Fruit fly (Drosophila melanogaster) whole organism, embryonic: ENCODE results near the gene Col4a1.
A peak's percentile ranks its signal among the peaks of the same experiment; 100 is the strongest.

Experiments
- Atf-2 ChIP-seq: fragments of 200-800 bp; sonication (Bioruptor generic); optimal IDR thresholded peaks from 2 replicates; lab custom pipeline; 2016; ENCODE audit warnings: missing biosample characterization, missing genetic modification characterization
- BEAF-32 ChIP-seq: fragments of 200-800 bp; sonication (Bioruptor generic); optimal IDR thresholded peaks from 3 replicates; lab custom pipeline; 2017; ENCODE audit warnings: missing biosample characterization, missing genetic modification characterization, mild to moderate bottlenecking, moderate library complexity, missing genetic modification reagents
- C15 ChIP-seq: fragments of 200-800 bp; sonication (Bioruptor generic); IDR thresholded peaks from 3 replicates; pipeline ENCODE4 v1.3.6; 2022; ENCODE audit warnings: missing biosample characterization, missing genetic modification characterization
- CG10431 ChIP-seq: fragments of 200-800 bp; sonication (Bioruptor generic); optimal IDR thresholded peaks from 3 replicates; lab custom pipeline; 2018; ENCODE audit warnings: missing biosample characterization, mild to moderate bottlenecking, missing genetic modification characterization
- CG10654 ChIP-seq: fragments of 200-800 bp; sonication (Bioruptor generic); optimal IDR thresholded peaks from 2 replicates; lab custom pipeline; 2016; ENCODE audit warnings: missing biosample characterization, missing genetic modification characterization
- CG12155 ChIP-seq: fragments of 200-800 bp; sonication (Bioruptor generic); optimal IDR thresholded peaks from 3 replicates; lab custom pipeline; 2016; ENCODE audit warnings: missing biosample characterization, missing genetic modification characterization
- CG12744 ChIP-seq: fragments of 200-800 bp; sonication (Bioruptor generic); optimal IDR thresholded peaks from 2 replicates; lab custom pipeline; 2016; ENCODE audit warnings: missing biosample characterization, missing genetic modification characterization
- CG14667 ChIP-seq: fragments of 200-800 bp; sonication (Bioruptor generic); IDR thresholded peaks from 2 replicates; pipeline ENCODE4 v1.3.6; 2022; ENCODE audit warnings: missing biosample characterization, missing genetic modification characterization
- CG1529 ChIP-seq: fragments of 200-800 bp; sonication (Bioruptor generic); optimal IDR thresholded peaks from 3 replicates; lab custom pipeline; 2018; ENCODE audit warnings: missing biosample characterization, missing genetic modification characterization
- CG16779 ChIP-seq: fragments of 200-800 bp; sonication (Bioruptor generic); IDR thresholded peaks from 2 replicates; pipeline ENCODE4 v1.3.6; 2022; ENCODE audit warnings: missing biosample characterization, missing genetic modification characterization
- CG17829 ChIP-seq: fragments of 200-800 bp; optimal IDR thresholded peaks from 2 replicates; lab custom pipeline; 2019; ENCODE audit warnings: missing biosample characterization, mild to moderate bottlenecking, missing genetic modification characterization, moderate library complexity
- CG32532 ChIP-seq: fragments of 200-800 bp; sonication (Bioruptor generic); IDR thresholded peaks from 2 replicates; pipeline ENCODE4 v1.3.6; 2022; ENCODE audit warnings: missing biosample characterization, missing genetic modification characterization
- CG32767 ChIP-seq: fragments of 200-800 bp; sonication (Bioruptor generic); IDR thresholded peaks from 2 replicates; pipeline ENCODE4 v1.3.6; 2022; ENCODE audit warnings: missing biosample characterization, missing genetic modification characterization
- CG4820 ChIP-seq: fragments of 200-800 bp; sonication (Bioruptor generic); optimal IDR thresholded peaks from 3 replicates; lab custom pipeline; 2016; ENCODE audit warnings: missing biosample characterization, missing genetic modification characterization
- CG6683 ChIP-seq: fragments of 200-800 bp; sonication (Bioruptor generic); optimal IDR thresholded peaks from 2 replicates; lab custom pipeline; 2017; ENCODE audit warnings: missing biosample characterization, mild to moderate bottlenecking, missing genetic modification characterization, missing genetic modification reagents
- CG6765 ChIP-seq: fragments of 200-800 bp; sonication (Bioruptor generic); optimal IDR thresholded peaks from 3 replicates; lab custom pipeline; 2017; ENCODE audit warnings: missing biosample characterization, mild to moderate bottlenecking, missing genetic modification characterization
- CG7786 ChIP-seq: fragments of 200-800 bp; sonication (Bioruptor generic); optimal IDR thresholded peaks from 2 replicates; lab custom pipeline; 2016; ENCODE audit warnings: missing biosample characterization, missing genetic modification characterization
- CG8089 ChIP-seq: fragments of 200-800 bp; sonication (Bioruptor generic); optimal IDR thresholded peaks from 3 replicates; lab custom pipeline; 2016; ENCODE audit warnings: missing biosample characterization, missing genetic modification characterization
- CG9609 ChIP-seq: fragments of 200-800 bp; sonication (Bioruptor generic); optimal IDR thresholded peaks from 3 replicates; lab custom pipeline; 2016; ENCODE audit warnings: missing biosample characterization, missing genetic modification characterization
- CoRest ChIP-seq: fragments of 200-800 bp; sonication (Bioruptor generic); optimal IDR thresholded peaks from 3 replicates; lab custom pipeline; 2018; ENCODE audit warnings: missing biosample characterization, mild to moderate bottlenecking, missing genetic modification characterization, moderate library complexity
- Elba2 ChIP-seq: fragments of 200-800 bp; sonication (Bioruptor generic); optimal IDR thresholded peaks from 3 replicates; lab custom pipeline; 2016; ENCODE audit warnings: missing biosample characterization, missing genetic modification characterization
- Ets97D ChIP-seq: fragments of 200-800 bp; sonication (Bioruptor generic); optimal IDR thresholded peaks from 3 replicates; lab custom pipeline; 2016; ENCODE audit warnings: missing biosample characterization, missing genetic modification characterization
- GATAe ChIP-seq: fragments of 200-800 bp; sonication (Bioruptor generic); conservative IDR thresholded peaks from 2 replicates; pipeline ENCODE4 v1.3.6; 2022; ENCODE audit warnings: missing biosample characterization, missing genetic modification characterization
- HmgD ChIP-seq: fragments of 200-800 bp; sonication (Bioruptor generic); optimal IDR thresholded peaks from 3 replicates; lab custom pipeline; 2016; ENCODE audit warnings: missing biosample characterization, missing genetic modification characterization
- Kr ChIP-seq: fragments of 200-800 bp; sonication (Bioruptor generic); optimal IDR thresholded peaks from 2 replicates; lab custom pipeline; 2017; ENCODE audit warnings: missing biosample characterization, mild to moderate bottlenecking, missing genetic modification characterization
- Lim3 ChIP-seq: fragments of 200-800 bp; sonication (Bioruptor generic); IDR thresholded peaks from 2 replicates; pipeline ENCODE4 v1.3.6; 2022; ENCODE audit warnings: missing biosample characterization, missing genetic modification characterization
- MESR4 ChIP-seq: fragments of 200-800 bp; sonication (Bioruptor generic); optimal IDR thresholded peaks from 2 replicates; lab custom pipeline; 2018; ENCODE audit warnings: missing biosample characterization, mild to moderate bottlenecking, missing genetic modification characterization, moderate library complexity
- NC2β ChIP-seq: fragments of 200-800 bp; sonication (Bioruptor generic); optimal IDR thresholded peaks from 2 replicates; lab custom pipeline; 2016; ENCODE audit warnings: missing biosample characterization, missing genetic modification characterization
- PHDP ChIP-seq: fragments of 200-800 bp; sonication (Bioruptor generic); optimal IDR thresholded peaks from 3 replicates; lab custom pipeline; 2018; ENCODE audit warnings: missing biosample characterization, mild to moderate bottlenecking, missing genetic modification characterization, moderate library complexity
- Stat92E ChIP-seq, 3 experiments: fragments of >200 bp in 2 of 3; fragments of 200-800 bp in 1 of 3; sonication (Bioruptor generic) in 1 of 3; optimal IDR thresholded peaks; 2 replicates each; lab custom pipeline; 2017 to 2019; ENCODE audit warnings: missing biosample characterization in 3 of 3, missing genetic modification characterization in 3 of 3, mild to moderate bottlenecking in 1 of 3, moderate library complexity in 1 of 3
- bowl ChIP-seq: fragments of 200-800 bp; sonication (Bioruptor generic); IDR thresholded peaks from 2 replicates; pipeline ENCODE4 v1.3.6; 2022; ENCODE audit warnings: missing biosample characterization, missing genetic modification characterization
- btn ChIP-seq: fragments of 200-800 bp; sonication (Bioruptor generic); optimal IDR thresholded peaks from 2 replicates; lab custom pipeline; 2016; ENCODE audit warnings: missing biosample characterization, missing genetic modification characterization
- cato ChIP-seq: fragments of 200-800 bp; sonication (Bioruptor generic); optimal IDR thresholded peaks from 2 replicates; lab custom pipeline; 2016; ENCODE audit warnings: missing biosample characterization, missing genetic modification characterization, borderline replicate concordance
- cg ChIP-seq: fragments of 200-800 bp; sonication (Bioruptor generic); optimal IDR thresholded peaks from 3 replicates; lab custom pipeline; 2019; ENCODE audit warnings: missing biosample characterization, mild to moderate bottlenecking, missing genetic modification characterization, moderate library complexity
- chif ChIP-seq, 2 experiments: fragments of 200-800 bp; sonication (Bioruptor generic); optimal IDR thresholded peaks; 3 replicates each; lab custom pipeline; 2016; ENCODE audit warnings: missing biosample characterization in 2 of 2, missing genetic modification characterization in 2 of 2
- dmrt11E ChIP-seq: fragments of 200-800 bp; sonication (Bioruptor generic); optimal IDR thresholded peaks from 3 replicates; lab custom pipeline; 2018; ENCODE audit warnings: missing biosample characterization, mild to moderate bottlenecking, missing genetic modification characterization, moderate library complexity
- fd96Cb ChIP-seq: fragments of 200-800 bp; sonication (Bioruptor generic); optimal IDR thresholded peaks from 2 replicates; lab custom pipeline; 2018; ENCODE audit warnings: missing biosample characterization, mild to moderate bottlenecking, missing genetic modification characterization, moderate library complexity
- gcm ChIP-seq: fragments of 200-800 bp; sonication (Bioruptor generic); optimal IDR thresholded peaks from 2 replicates; lab custom pipeline; 2019; ENCODE audit warnings: missing biosample characterization, mild to moderate bottlenecking, missing genetic modification characterization, moderate library complexity
- jing ChIP-seq: fragments of 200-800 bp; sonication (Bioruptor generic); optimal IDR thresholded peaks from 2 replicates; lab custom pipeline; 2018; ENCODE audit warnings: missing biosample characterization, mild to moderate bottlenecking, missing genetic modification characterization
- kah ChIP-seq: fragments of 200-800 bp; sonication (Bioruptor generic); optimal IDR thresholded peaks from 2 replicates; lab custom pipeline; 2018; ENCODE audit warnings: missing biosample characterization, mild to moderate bottlenecking, missing genetic modification characterization
- kni ChIP-seq: fragments of 200-800 bp; sonication (Bioruptor generic); optimal IDR thresholded peaks from 3 replicates; lab custom pipeline; 2017; ENCODE audit warnings: mild to moderate bottlenecking, missing biosample characterization, missing genetic modification reagents, missing genetic modification characterization
- mam ChIP-seq: fragments of 200-800 bp; sonication (Bioruptor generic); optimal IDR thresholded peaks from 3 replicates; lab custom pipeline; 2016; ENCODE audit warnings: missing biosample characterization, missing genetic modification characterization
- nmo ChIP-seq: fragments of 200-800 bp; sonication (Bioruptor generic); optimal IDR thresholded peaks from 2 replicates; lab custom pipeline; 2018; ENCODE audit warnings: missing biosample characterization, mild to moderate bottlenecking, missing genetic modification characterization, moderate library complexity
- prd ChIP-seq, 3 experiments: fragments of >200 bp in 2 of 3; fragments of 200-800 bp in 1 of 3; sonication (Bioruptor generic) in 1 of 3; optimal IDR thresholded peaks in 2 of 3; IDR thresholded peaks in 1 of 3; 2 replicates in 2 of 3; 3 replicates in 1 of 3; pipeline versions ENCODE4 v1.3.6 to Lab custom; 2017 to 2022; ENCODE audit warnings: missing biosample characterization in 1 of 3, missing genetic modification characterization in 1 of 3
- rib ChIP-seq: fragments of 200-800 bp; sonication (Bioruptor generic); IDR thresholded peaks from 2 replicates; pipeline ENCODE4 v1.3.6; 2022; ENCODE audit warnings: missing biosample characterization, missing genetic modification characterization
- slou ChIP-seq: fragments of 200-800 bp; sonication (Bioruptor generic); optimal IDR thresholded peaks from 3 replicates; lab custom pipeline; 2016; ENCODE audit warnings: missing biosample characterization, missing genetic modification characterization
- sqz ChIP-seq: fragments of 200-800 bp; sonication (Bioruptor generic); optimal IDR thresholded peaks from 3 replicates; lab custom pipeline; 2018; ENCODE audit warnings: missing biosample characterization, mild to moderate bottlenecking, missing genetic modification characterization
- zf30C ChIP-seq: fragments of 200-800 bp; sonication (Bioruptor generic); optimal IDR thresholded peaks from 3 replicates; lab custom pipeline; 2018; ENCODE audit warnings: missing biosample characterization, mild to moderate bottlenecking, missing genetic modification characterization

Gene Col4a1

dm6 chr2L:4997401-4998259 lies 31.8 kb upstream of the Col4a1 start (continued):
- TF ChIP-seq mam (peak; percentile 99), Ets97D (peak; percentile 94), CG32532 (peak; percentile 99), CG8089 (peak; percentile 99), MESR4 (GFP tag; lab: Kevin White, UChicago) (peak; percentile 85), CG16779 (GFP tag; lab: Robert Waterston, UW) (peak; percentile 98), jing (GFP tag; lab: Kevin White, UChicago) (peak; percentile 99), slou (GFP tag; lab: Kevin White, UChicago) (peak; percentile 98), chif (GFP tag; optimal IDR thresholded peaks at IDR 0.05; lab: Kevin White, UChicago) (peak; percentile 99), Kr (GFP tag; lab: Kevin White, UChicago) (peak; percentile 87), btn (peak; percentile 99), CG17829 (peak; percentile 99), Lim3 (peak; percentile 99; the same call in 1 of the 2 replicates), prd (optimal IDR thresholded peaks at IDR 0.05; lab: Kevin White, UChicago) (no peak), prd (GFP tag; IDR thresholded peaks at IDR 0.05; lab: Robert Waterston, UW) (peak; percentile 99), CG6765 (GFP tag; lab: Kevin White, UChicago) (peak; percentile 97), Elba2 (GFP tag; lab: Kevin White, UChicago) (peak; percentile 78), BEAF-32 (GFP tag; lab: Kevin White, UChicago) (peak; percentile 24), HmgD (peak; percentile 99), zf30C (GFP tag; lab: Kevin White, UChicago) (no peak), bowl (peak; percentile 98), CG10431 (GFP tag; lab: Kevin White, UChicago) (peak; percentile 97), cg (peak; percentile 15), Atf-2 (GFP tag; lab: Kevin White, UChicago) (peak; percentile 99), CG4820 (GFP tag; lab: Kevin White, UChicago) (peak; percentile 98), nmo (GFP tag; lab: Kevin White, UChicago) (peak; percentile 99), kah (peak; percentile 97), PHDP (tag; lab: Kevin White, UChicago) (peak; percentile 99), gcm (peak; percentile 99), C15 (peak; percentile 97), GATAe (GFP tag; lab: Robert Waterston, UW) (peak; percentile 96), CG12744 (GFP tag; lab: Kevin White, UChicago) (peak; percentile 99), CoRest (tag; lab: Kevin White, UChicago) (peak; percentile 99), kni (GFP tag; lab: Kevin White, UChicago) (peak; percentile 96), CG10654 (peak; percentile 99), cato (peak; percentile 99), CG6683 (GFP tag; lab: Kevin White, UChicago) (peak; percentile 97), rib (GFP tag; lab: Robert Waterston, UW) (peak; percentile 97), sqz (GFP tag; lab: Kevin White, UChicago) (peak; percentile 98), CG14667 (GFP tag; lab: Robert Waterston, UW) (peak; percentile 99), Stat92E (GFP tag; optimal IDR thresholded peaks at IDR 0.05; lab: Kevin White, UChicago) (peak in 1 of 3 experiments; percentile 95), CG32767 (GFP tag; lab: Robert Waterston, UW) (peak; percentile 98), dmrt11E (tag; lab: Kevin White, UChicago) (peak; percentile 99), CG1529 (peak; percentile 99), fd96Cb (peak; percentile 99), NC2β (GFP tag; lab: Kevin White, UChicago) (peak; percentile 99), CG12155 (GFP tag; lab: Kevin White, UChicago) (peak; percentile 98), CG9609 (GFP tag; lab: Kevin White, UChicago) (peak; percentile 99), CG7786 (GFP tag; lab: Kevin White, UChicago) (peak; percentile 99)
